Worm (Caenorhabditis elegans): ENCODE data around the gene Y44A6C.2.

- TF ChIP-seq ztf-23 (GFP tag; IDR thresholded peaks at IDR 0.05) (0 out of 2 replicates have a peak, but pooled peaks have one; percentile 68), med-1 (GFP tag; optimal IDR thresholded peaks at IDR 0.05; ENCODE audit: insufficient read depth) (peak; percentile 46), tab-1 (GFP tag; IDR thresholded peaks at IDR 0.05) (peak; percentile 80), ztf-29 (GFP tag; IDR thresholded peaks at IDR 0.05) (0 out of 2 replicates have a peak, but pooled peaks have one; percentile 37), T22C8.4 (GFP tag; IDR thresholded peaks at IDR 0.05) (peak; percentile 60), flt-1 (GFP tag; IDR thresholded peaks at IDR 0.05) (peak; percentile 86), ref-1 (GFP tag; conservative IDR thresholded peaks at IDR 0.05) (peak; percentile 42; the same call in 1 of the 2 replicates)
Observed at ce11 chrV:20693968-20694367, 28.1 kb upstream of the Y44A6C.2 start.
